Worm (Caenorhabditis elegans) whole organism, L3 larva: ENCODE data around the gene atf-4.
A peak's percentile ranks its signal among the peaks of the same experiment; 100 is the strongest.

ENCODE experiments used
- aly-2 ChIP-seq: fragments of 150-350 bp; optimal IDR thresholded peaks from 2 replicates; lab custom pipeline; 2014; ENCODE audit warnings: missing biosample characterization, missing genetic modification characterization
- ceh-16 ChIP-seq: sonication (generic microtip); optimal IDR thresholded peaks from 2 replicates; lab custom pipeline; 2017; ENCODE audit warnings: missing biosample characterization, missing genetic modification characterization
- ceh-28 ChIP-seq: fragments of 150-350 bp; optimal IDR thresholded peaks from 2 replicates; lab custom pipeline; 2014; ENCODE audit warnings: missing biosample characterization, missing genetic modification reagents, missing genetic modification characterization
- ceh-82 ChIP-seq: fragments of 150-350 bp; optimal IDR thresholded peaks from 2 replicates; lab custom pipeline; 2014; ENCODE audit warnings: missing biosample characterization, missing genetic modification characterization
- ceh-9 ChIP-seq: sonication (generic microtip); optimal IDR thresholded peaks from 2 replicates; lab custom pipeline; 2018; ENCODE audit warnings: missing biosample characterization, missing genetic modification characterization
- egl-27 ChIP-seq: sonication (generic microtip); optimal IDR thresholded peaks from 4 replicates; lab custom pipeline; 2017; ENCODE audit warnings: missing biosample characterization, missing genetic modification reagents, missing genetic modification characterization
- elt-2 ChIP-seq: sonication (generic microtip); optimal IDR thresholded peaks from 2 replicates; lab custom pipeline; 2016; ENCODE audit warnings: missing genetic modification reagents, mild to moderate bottlenecking, missing genetic modification characterization, missing compliant biosample characterization
- elt-3 ChIP-seq, 3 experiments: fragments of 150-350 bp in 1 of 3; sonication (generic microtip) in 2 of 3; optimal IDR thresholded peaks; 2 replicates in 2 of 3; 4 replicates in 1 of 3; lab custom pipeline; 2014 to 2017; ENCODE audit warnings: missing biosample characterization in 3 of 3, missing genetic modification characterization in 3 of 3
- eor-1 ChIP-seq, 2 experiments: fragments of 150-350 bp; optimal IDR thresholded peaks; 2 replicates each; lab custom pipeline; 2014 to 2018; ENCODE audit warnings: missing biosample characterization in 2 of 2, missing genetic modification characterization in 2 of 2
- fkh-2 ChIP-seq: fragments of 150-350 bp; optimal IDR thresholded peaks from 2 replicates; lab custom pipeline; 2014; ENCODE audit warnings: missing biosample characterization, missing genetic modification reagents, missing genetic modification characterization
- lin-39 ChIP-seq: fragments of 150-350 bp; optimal IDR thresholded peaks from 2 replicates; lab custom pipeline; 2018; ENCODE audit warnings: missing biosample characterization, missing genetic modification reagents, missing genetic modification characterization
- lsy-12 ChIP-seq: sonication (generic microtip); optimal IDR thresholded peaks from 2 replicates; lab custom pipeline; 2016; ENCODE audit warnings: mild to moderate bottlenecking, missing genetic modification characterization, missing compliant biosample characterization
- mdl-1 ChIP-seq: fragments of 150-350 bp; optimal IDR thresholded peaks from 2 replicates; lab custom pipeline; 2014; ENCODE audit warnings: missing biosample characterization, missing genetic modification characterization
- nhr-12 ChIP-seq: fragments of 150-350 bp; optimal IDR thresholded peaks from 2 replicates; lab custom pipeline; 2014; ENCODE audit warnings: missing biosample characterization, missing genetic modification characterization
- nhr-25 ChIP-seq: sonication (generic microtip); optimal IDR thresholded peaks from 2 replicates; lab custom pipeline; 2017; ENCODE audit warnings: missing biosample characterization, missing genetic modification characterization
- nhr-28 ChIP-seq: fragments of 150-350 bp; optimal IDR thresholded peaks from 2 replicates; lab custom pipeline; 2014; ENCODE audit warnings: missing biosample characterization, missing genetic modification characterization
- nhr-77 ChIP-seq: fragments of 150-350 bp; optimal IDR thresholded peaks from 2 replicates; lab custom pipeline; 2014; ENCODE audit warnings: missing biosample characterization, missing genetic modification characterization
- pha-4 ChIP-seq: fragments of 150-350 bp; optimal IDR thresholded peaks from 2 replicates; lab custom pipeline; 2014; ENCODE audit warnings: missing biosample characterization, missing genetic modification reagents, missing genetic modification characterization
- pqm-1 ChIP-seq: fragments of 150-350 bp; optimal IDR thresholded peaks from 2 replicates; lab custom pipeline; 2017; ENCODE audit warnings: missing biosample characterization, missing genetic modification characterization, inconsistent platforms
- sea-2 ChIP-seq: fragments of 150-350 bp; sonication (generic microtip); optimal IDR thresholded peaks from 4 replicates; lab custom pipeline; 2014; ENCODE audit warnings: missing biosample characterization, missing genetic modification reagents, missing genetic modification characterization
- snpc-4 ChIP-seq: fragments of 150-350 bp; optimal IDR thresholded peaks from 2 replicates; lab custom pipeline; 2014; ENCODE audit warnings: missing biosample characterization, missing genetic modification characterization
- ztf-4 ChIP-seq: fragments of 150-350 bp; optimal IDR thresholded peaks from 2 replicates; lab custom pipeline; 2014; ENCODE audit warnings: missing biosample characterization, missing genetic modification characterization

The atf-4 gene

DNA sequence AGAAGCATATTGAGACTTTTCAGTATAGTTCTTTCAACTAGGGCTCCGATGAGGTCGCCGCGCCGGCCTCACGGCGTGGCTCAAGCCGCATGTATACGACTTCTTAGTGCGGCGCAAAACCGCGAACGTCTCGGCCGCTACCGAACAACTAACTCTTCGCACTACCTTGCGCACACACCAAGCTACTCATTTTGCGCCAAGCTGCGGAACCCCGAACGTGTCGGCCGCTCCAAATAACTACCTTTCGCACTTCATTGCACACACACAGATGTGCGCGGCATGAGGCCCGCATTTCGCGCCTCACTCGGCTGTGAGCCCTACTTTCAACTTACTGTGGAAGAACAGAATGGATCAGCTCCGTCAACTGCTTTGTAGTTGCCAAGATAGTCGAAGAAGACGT, 42.8 kb downstream of the atf-4 start:
- TF ChIP-seq nhr-25 (tag; lab: Kevin White, UChicago) = no peak
- TF ChIP-seq ceh-82 (tag; lab: Kevin White, UChicago) = no peak

DNA sequence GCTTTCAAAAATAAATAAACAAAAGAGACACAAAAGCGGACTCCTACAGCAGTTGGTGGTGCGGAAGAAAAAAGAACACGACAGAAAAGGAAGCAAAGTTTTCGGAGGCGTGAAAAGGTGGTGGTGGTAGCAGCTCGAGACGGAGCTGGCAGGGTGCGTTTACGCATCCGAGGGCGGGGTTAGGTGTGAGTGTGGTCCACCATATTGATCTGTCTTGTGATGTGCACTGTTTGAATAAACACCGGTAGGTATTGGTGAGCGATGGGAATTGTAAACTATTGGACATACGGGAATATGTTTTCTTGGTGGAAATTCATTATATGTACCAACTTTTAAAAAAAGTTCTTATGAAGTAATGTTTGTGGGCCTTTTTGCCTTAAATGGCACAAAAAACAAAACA, 49.6 kb downstream of the atf-4 start, which contains the start of gene C05G5.5:
Gene C05G5.5 (minus strand): TSS at position 101 of the 400 bp plus-strand sequence.
- TF ChIP-seq lsy-12 (tag; lab: Kevin White, UChicago) = no peak
- no peak for TF ChIP-seq nhr-12 (tag; lab: Kevin White, UChicago)
- TF ChIP-seq fkh-2 = no peak
- no peak for TF ChIP-seq snpc-4
- no peak for TF ChIP-seq lin-39 (tag; lab: Kevin White, UChicago)
- TF ChIP-seq ceh-16 = no peak
- TF ChIP-seq elt-3 (tag; optimal IDR thresholded peaks at IDR 0.05; lab: Kevin White, UChicago) = no peak
- no peak for TF ChIP-seq nhr-28 (tag; lab: Kevin White, UChicago)
- no peak for TF ChIP-seq egl-27 (tag; lab: Kevin White, UChicago)
- TF ChIP-seq ceh-9 (tag; lab: Kevin White, UChicago) = no peak

DNA sequence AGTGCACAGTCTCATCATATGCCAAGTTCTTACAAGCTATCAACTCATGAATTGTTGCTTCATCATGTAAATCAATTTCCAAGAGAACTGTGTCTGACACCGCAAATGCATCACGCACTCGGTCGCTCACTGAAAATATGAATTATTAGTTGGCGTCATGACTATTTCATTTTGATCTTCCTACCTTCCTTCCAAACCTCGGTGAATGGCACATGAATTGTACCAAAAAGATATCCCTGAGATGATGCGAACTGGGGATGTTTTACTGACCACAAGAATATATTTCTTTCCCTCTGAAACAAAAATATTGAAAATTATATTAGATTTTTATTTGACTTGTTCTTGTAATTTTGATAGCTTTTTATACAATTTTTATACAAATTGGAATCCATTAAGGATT, 50.4 kb downstream of the atf-4 start:
- TF ChIP-seq nhr-77 (tag; lab: Kevin White, UChicago) (no peak), sea-2 (GFP tag; lab: Kevin White, UChicago) (no peak), elt-2 (tag; lab: Kevin White, UChicago) (no peak), aly-2 (tag; lab: Kevin White, UChicago) (no peak), mdl-1 (tag; lab: Kevin White, UChicago) (no peak), pqm-1 (tag; lab: Kevin White, UChicago) (no peak), ztf-4 (tag; lab: Kevin White, UChicago) (no peak), ceh-28 (tag; lab: Kevin White, UChicago) (no peak)

DNA sequence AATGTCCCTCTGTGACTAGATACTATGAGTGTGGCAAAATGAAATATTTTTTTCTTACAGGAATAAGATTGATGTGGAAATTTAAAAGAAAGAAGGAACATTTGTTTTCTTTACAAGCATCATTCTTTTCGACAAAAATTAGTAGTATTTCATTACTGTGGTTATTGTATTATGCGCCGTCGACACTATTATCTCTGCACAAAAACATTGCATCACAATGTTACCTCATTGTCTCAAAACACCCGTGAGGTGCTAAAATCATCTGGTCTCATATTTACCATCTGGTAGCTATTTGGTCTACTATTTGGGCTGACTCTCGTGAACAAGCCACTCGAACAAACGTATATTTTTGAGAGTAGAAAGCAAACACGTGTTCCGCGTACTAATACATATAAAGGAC, 51.1 kb downstream of the atf-4 start:
- TF ChIP-seq nhr-77 (tag; lab: Kevin White, UChicago) = no peak
- TF ChIP-seq ceh-28 (tag; lab: Kevin White, UChicago) = no peak
- TF ChIP-seq nhr-12 (tag; lab: Kevin White, UChicago) = no peak
- TF ChIP-seq eor-1 (tag; optimal IDR thresholded peaks at IDR 0.05; lab: Kevin White, UChicago) = no peak
- peak; percentile 62 for TF ChIP-seq pha-4
- no peak for TF ChIP-seq ceh-82 (tag; lab: Kevin White, UChicago)
